Fruit fly (Drosophila melanogaster) whole organism, embryonic: Measurements from ENCODE around the gene Setx.

Experiments
- CG10565 ChIP-seq: fragments of 200-800 bp; sonication (Bioruptor generic); optimal IDR thresholded peaks from 3 replicates; lab custom pipeline; 2016; ENCODE audit warnings: missing biosample characterization, mild to moderate bottlenecking, missing genetic modification characterization
- CG11093 ChIP-seq: fragments of 200-800 bp; sonication (Bioruptor generic); IDR thresholded peaks from 3 replicates; pipeline ENCODE4 v1.3.6; 2022; ENCODE audit warnings: missing biosample characterization, missing genetic modification characterization
- CG11247 ChIP-seq: fragments of 200-800 bp; sonication (Bioruptor generic); IDR thresholded peaks from 2 replicates; pipeline ENCODE4 v1.3.6; 2022; ENCODE audit warnings: missing biosample characterization, missing genetic modification characterization
- CG11398 ChIP-seq: fragments of 200-800 bp; sonication (Bioruptor generic); optimal IDR thresholded peaks from 2 replicates; lab custom pipeline; 2016; ENCODE audit warnings: missing biosample characterization, missing genetic modification characterization
- CG11696 ChIP-seq: fragments of 200-800 bp; sonication (Bioruptor generic); IDR thresholded peaks from 2 replicates; pipeline ENCODE4 v1.3.6; 2022; ENCODE audit warnings: missing biosample characterization, missing genetic modification characterization
- CG12155 ChIP-seq: fragments of 200-800 bp; sonication (Bioruptor generic); optimal IDR thresholded peaks from 3 replicates; lab custom pipeline; 2016; ENCODE audit warnings: missing biosample characterization, missing genetic modification characterization
- CG12942 ChIP-seq: fragments of 200-800 bp; sonication (Bioruptor generic); optimal IDR thresholded peaks from 3 replicates; lab custom pipeline; 2016; ENCODE audit warnings: missing biosample characterization, missing genetic modification characterization
- CG14050 ChIP-seq: fragments of 200-800 bp; sonication (Bioruptor generic); IDR thresholded peaks from 3 replicates; pipeline ENCODE4 v1.3.6; 2022; ENCODE audit warnings: missing biosample characterization, missing genetic modification characterization
- CG17359 ChIP-seq: fragments of 200-800 bp; sonication (Bioruptor generic); optimal IDR thresholded peaks from 3 replicates; lab custom pipeline; 2018; ENCODE audit warnings: missing biosample characterization, mild to moderate bottlenecking, missing genetic modification characterization, moderate library complexity
- CG2120 ChIP-seq: fragments of 200-800 bp; sonication (Bioruptor generic); optimal IDR thresholded peaks from 3 replicates; lab custom pipeline; 2016; ENCODE audit warnings: missing biosample characterization, missing genetic modification characterization
- CG2875 ChIP-seq: fragments of 200-800 bp; sonication (Bioruptor generic); optimal IDR thresholded peaks from 2 replicates; lab custom pipeline; 2017; ENCODE audit warnings: missing biosample characterization, mild to moderate bottlenecking, missing genetic modification characterization, missing genetic modification reagents
- CG32532 ChIP-seq: fragments of 200-800 bp; sonication (Bioruptor generic); IDR thresholded peaks from 2 replicates; pipeline ENCODE4 v1.3.6; 2022; ENCODE audit warnings: missing biosample characterization, missing genetic modification characterization
- CG5245 ChIP-seq: fragments of 200-800 bp; sonication (Bioruptor generic); optimal IDR thresholded peaks from 3 replicates; lab custom pipeline; 2016; ENCODE audit warnings: missing biosample characterization, missing genetic modification characterization
- CG7963 ChIP-seq: fragments of 200-800 bp; sonication (Bioruptor generic); IDR thresholded peaks from 3 replicates; pipeline ENCODE4 v1.3.6; 2022; ENCODE audit warnings: missing biosample characterization, missing genetic modification characterization; ENCODE audit not compliant: partially characterized antibody
- CoRest ChIP-seq: fragments of 200-800 bp; sonication (Bioruptor generic); optimal IDR thresholded peaks from 3 replicates; lab custom pipeline; 2018; ENCODE audit warnings: missing biosample characterization, mild to moderate bottlenecking, missing genetic modification characterization, moderate library complexity
- D ChIP-seq, 2 experiments: fragments of 200-800 bp in 1 of 2; fragments of >200 bp in 1 of 2; sonication (Bioruptor generic) in 1 of 2; optimal IDR thresholded peaks; 2 replicates in 1 of 2; 3 replicates in 1 of 2; lab custom pipeline; 2017; ENCODE audit warnings: mild to moderate bottlenecking in 1 of 2, missing biosample characterization in 1 of 2, missing genetic modification characterization in 1 of 2, missing genetic modification reagents in 1 of 2
- Dad ChIP-seq: fragments of 200-800 bp; sonication (Bioruptor generic); optimal IDR thresholded peaks from 3 replicates; lab custom pipeline; 2016; ENCODE audit warnings: missing biosample characterization, missing genetic modification characterization
- Deaf1 ChIP-seq: fragments of 200-800 bp; optimal IDR thresholded peaks from 3 replicates; lab custom pipeline; 2019; ENCODE audit warnings: missing biosample characterization, mild to moderate bottlenecking, missing genetic modification characterization, moderate library complexity
- Dll ChIP-seq: fragments of 200-800 bp; sonication (Bioruptor generic); IDR thresholded peaks from 4 replicates; pipeline ENCODE4 v1.3.6; 2022; ENCODE audit warnings: missing biosample characterization, missing genetic modification characterization; ENCODE audit not compliant: partially characterized antibody
- E2f1 ChIP-seq: fragments of 200-800 bp; sonication (Bioruptor generic); IDR thresholded peaks from 2 replicates; pipeline ENCODE4 v1.3.6; 2022; ENCODE audit warnings: missing biosample characterization, missing genetic modification characterization
- HHEX ChIP-seq: fragments of 200-800 bp; sonication (Bioruptor generic); optimal IDR thresholded peaks from 3 replicates; lab custom pipeline; 2017; ENCODE audit warnings: missing biosample characterization, mild to moderate bottlenecking, missing genetic modification characterization, missing genetic modification reagents
- Hmr ChIP-seq: fragments of 200-800 bp; sonication (Bioruptor generic); optimal IDR thresholded peaks from 3 replicates; lab custom pipeline; 2017; ENCODE audit warnings: mild to moderate bottlenecking, missing biosample characterization, missing genetic modification reagents, missing genetic modification characterization
- Jarid2 ChIP-seq: fragments of 200-800 bp; sonication (Bioruptor generic); optimal IDR thresholded peaks from 3 replicates; lab custom pipeline; 2017; ENCODE audit warnings: mild to moderate bottlenecking, missing biosample characterization, missing genetic modification reagents, missing genetic modification characterization
- MBD-R2 ChIP-seq: fragments of 200-800 bp; sonication (Bioruptor generic); IDR thresholded peaks from 2 replicates; pipeline ENCODE4 v1.3.6; 2022; ENCODE audit warnings: missing biosample characterization, missing genetic modification characterization
- Med ChIP-seq: fragments of 200-800 bp; sonication (Bioruptor generic); peaks from one replicate; lab custom pipeline; 2016; ENCODE audit warnings: missing biosample characterization, missing genetic modification characterization, mild to moderate bottlenecking, inconsistent platforms, moderate library complexity
- NFAT ChIP-seq: fragments of 200-800 bp; sonication (Bioruptor generic); IDR thresholded peaks from 2 replicates; pipeline ENCODE4 v1.3.6; 2022; ENCODE audit warnings: missing biosample characterization, missing genetic modification characterization
- Oaz ChIP-seq: fragments of 200-800 bp; sonication (Bioruptor generic); IDR thresholded peaks from 2 replicates; pipeline ENCODE4 v1.3.6; 2022; ENCODE audit warnings: missing biosample characterization, missing genetic modification characterization
- TFAM ChIP-seq: fragments of 200-800 bp; sonication (Bioruptor generic); optimal IDR thresholded peaks from 2 replicates; lab custom pipeline; 2017; ENCODE audit warnings: missing biosample characterization, missing genetic modification characterization, inconsistent platforms
- bigmax ChIP-seq: fragments of 200-800 bp; sonication (Bioruptor generic); optimal IDR thresholded peaks from 2 replicates; lab custom pipeline; 2018; ENCODE audit warnings: missing biosample characterization, mild to moderate bottlenecking, missing genetic modification characterization
- caup ChIP-seq: fragments of 200-800 bp; sonication (Bioruptor generic); optimal IDR thresholded peaks from 3 replicates; lab custom pipeline; 2017; ENCODE audit warnings: missing biosample characterization, mild to moderate bottlenecking, missing genetic modification characterization, moderate library complexity; ENCODE audit not compliant: severe bottlenecking
- croc ChIP-seq: fragments of 200-800 bp; sonication (Bioruptor generic); conservative IDR thresholded peaks from 3 replicates; pipeline ENCODE4 v1.3.6; 2022; ENCODE audit warnings: missing biosample characterization, missing genetic modification characterization
- dimm ChIP-seq: fragments of 200-800 bp; sonication (Bioruptor generic); IDR thresholded peaks from 2 replicates; pipeline ENCODE4 v1.3.6; 2022; ENCODE audit warnings: missing biosample characterization, missing genetic modification characterization
- emc ChIP-seq: fragments of 200-800 bp; sonication (Bioruptor generic); optimal IDR thresholded peaks from 2 replicates; lab custom pipeline; 2016; ENCODE audit warnings: missing biosample characterization, missing genetic modification characterization
- fu2 ChIP-seq: fragments of 200-800 bp; sonication (Bioruptor generic); optimal IDR thresholded peaks from 2 replicates; lab custom pipeline; 2016; ENCODE audit warnings: missing biosample characterization, missing genetic modification characterization
- gem ChIP-seq: fragments of 200-800 bp; sonication (Bioruptor generic); optimal IDR thresholded peaks from 2 replicates; lab custom pipeline; 2019; ENCODE audit warnings: missing biosample characterization, mild to moderate bottlenecking, missing genetic modification characterization, moderate library complexity
- insv ChIP-seq, 2 experiments: fragments of 200-800 bp; sonication (Bioruptor generic); optimal IDR thresholded peaks; 3 replicates each; lab custom pipeline; 2016 to 2018; ENCODE audit warnings: missing biosample characterization in 2 of 2, missing genetic modification characterization in 2 of 2
- inv ChIP-seq: fragments of 200-800 bp; sonication (Bioruptor generic); IDR thresholded peaks from 2 replicates; pipeline ENCODE4 v1.3.6; 2022; ENCODE audit warnings: missing biosample characterization, missing genetic modification characterization; ENCODE audit not compliant: partially characterized antibody
- klu ChIP-seq: fragments of 200-800 bp; sonication (Bioruptor generic); IDR thresholded peaks from 2 replicates; pipeline ENCODE4 v1.3.6; 2022; ENCODE audit warnings: missing biosample characterization, missing genetic modification characterization
- lov ChIP-seq, 2 experiments: fragments of 200-800 bp in 1 of 2; fragments of >200 bp in 1 of 2; sonication (Bioruptor generic) in 1 of 2; IDR thresholded peaks in 1 of 2; optimal IDR thresholded peaks in 1 of 2; 2 replicates in 1 of 2; 3 replicates in 1 of 2; pipeline versions ENCODE4 v1.3.6 to Lab custom; 2017 to 2022; ENCODE audit warnings: missing biosample characterization in 1 of 2, missing genetic modification characterization in 1 of 2
- oc ChIP-seq: fragments of 200-800 bp; sonication (Bioruptor generic); optimal IDR thresholded peaks from 2 replicates; lab custom pipeline; 2018; ENCODE audit warnings: missing biosample characterization, mild to moderate bottlenecking, missing genetic modification characterization, moderate library complexity
- peb ChIP-seq: fragments of 200-800 bp; sonication (Bioruptor generic); IDR thresholded peaks from 2 replicates; pipeline ENCODE4 v1.3.6; 2022; ENCODE audit warnings: missing biosample characterization, missing genetic modification characterization
- ro ChIP-seq: fragments of 200-800 bp; sonication (Bioruptor generic); IDR thresholded peaks from 2 replicates; pipeline ENCODE4 v1.3.6; 2022; ENCODE audit warnings: missing biosample characterization, missing genetic modification characterization
- run ChIP-seq: fragments of 200-800 bp; sonication (Bioruptor generic); optimal IDR thresholded peaks from 3 replicates; lab custom pipeline; 2018; ENCODE audit warnings: missing biosample characterization, mild to moderate bottlenecking, missing genetic modification characterization
- sc ChIP-seq, 3 experiments: fragments of >200 bp in 2 of 3; fragments of 200-800 bp in 1 of 3; sonication (Bioruptor generic) in 1 of 3; optimal IDR thresholded peaks; 2 replicates in 2 of 3; 3 replicates in 1 of 3; lab custom pipeline; 2017; ENCODE audit warnings: mild to moderate bottlenecking in 1 of 3, missing biosample characterization in 1 of 3, missing genetic modification characterization in 1 of 3, missing genetic modification reagents in 1 of 3
- sisA ChIP-seq: fragments of 200-800 bp; sonication (Bioruptor generic); IDR thresholded peaks from 2 replicates; pipeline ENCODE4 v1.3.6; 2022; ENCODE audit warnings: missing biosample characterization, missing genetic modification characterization
- tgo ChIP-seq: fragments of 200-800 bp; sonication (Bioruptor generic); IDR thresholded peaks from 3 replicates; pipeline ENCODE4 v1.3.6; 2022; ENCODE audit warnings: missing biosample characterization, missing genetic modification characterization
- toy ChIP-seq: fragments of 200-800 bp; sonication (Bioruptor generic); IDR thresholded peaks from 2 replicates; pipeline ENCODE4 v1.3.6; 2022; ENCODE audit warnings: missing biosample characterization, missing genetic modification characterization
- usp ChIP-seq: fragments of >200 bp; optimal IDR thresholded peaks from 2 replicates; lab custom pipeline; 2017; ENCODE audit warnings: missing biosample characterization, missing genetic modification characterization
- zfh2 ChIP-seq: fragments of 200-800 bp; sonication (Bioruptor generic); optimal IDR thresholded peaks from 2 replicates; lab custom pipeline; 2016; ENCODE audit warnings: missing biosample characterization, missing genetic modification characterization

Setx gene

dm6 chr3L:8127712-8128210, 9.5 kb downstream of the Setx start, which contains the start of the genes Cds and Uba2 (continued):
- TF ChIP-seq TFAM (GFP tag; lab: Kevin White, UChicago): peak; percentile 40
- TF ChIP-seq CG2875: peak; percentile 80
- peak; percentile 94 for TF ChIP-seq CG12155 (GFP tag; lab: Kevin White, UChicago)
- TF ChIP-seq oc (tag; lab: Kevin White, UChicago): peak; percentile 85
- TF ChIP-seq CG12942 (GFP tag; lab: Kevin White, UChicago): peak; percentile 94
- TF ChIP-seq HHEX (GFP tag; lab: Kevin White, UChicago): peak; percentile 93
- TF ChIP-seq MBD-R2: peak; percentile 97
- TF ChIP-seq Med: peak; percentile 97
- peak; percentile 96 for TF ChIP-seq gem (tag; lab: Kevin White, UChicago)
- TF ChIP-seq usp (GFP tag; lab: Kevin White, UChicago): no peak
- TF ChIP-seq CG2120 (GFP tag; lab: Kevin White, UChicago): peak; percentile 95
- peak; percentile 19 for TF ChIP-seq CG10565
- TF ChIP-seq Dad (GFP tag; lab: Kevin White, UChicago): peak; percentile 57
- peak; percentile 74 for TF ChIP-seq CG5245 (GFP tag; lab: Kevin White, UChicago)
- TF ChIP-seq croc: peak; percentile 81
- peak; percentile 53 for TF ChIP-seq emc (GFP tag; lab: Kevin White, UChicago)
- peak; percentile 71 for TF ChIP-seq fu2 (GFP tag; lab: Kevin White, UChicago)
- no peak for TF ChIP-seq Dll (GFP tag; lab: Robert Waterston, UW)
- peak; percentile 67 for TF ChIP-seq CG11696
- no peak for TF ChIP-seq peb
- no peak for TF ChIP-seq sc (optimal IDR thresholded peaks at IDR 0.05; lab: Kevin White, UChicago)
- peak; percentile 85 for TF ChIP-seq sc (GFP tag; optimal IDR thresholded peaks at IDR 0.05; lab: Kevin White, UChicago)
- no peak for TF ChIP-seq Jarid2
- peak; percentile 77 for TF ChIP-seq CG11398 (GFP tag; lab: Kevin White, UChicago)
- no peak for TF ChIP-seq Deaf1
- peak; percentile 92 for TF ChIP-seq CG17359 (tag; lab: Kevin White, UChicago)
- TF ChIP-seq NFAT: peak; percentile 88
- peak; percentile 88 for TF ChIP-seq E2f1 (GFP tag; lab: Robert Waterston, UW)
- peak; percentile 90 for TF ChIP-seq sisA
- peak; percentile 95 for TF ChIP-seq caup (GFP tag; lab: Kevin White, UChicago)
- peak; percentile 65 for TF ChIP-seq ro (GFP tag; lab: Robert Waterston, UW)
- peak; percentile 86 for TF ChIP-seq CG14050 (GFP tag; lab: Robert Waterston, UW)
- TF ChIP-seq Hmr (GFP tag; lab: Kevin White, UChicago): no peak
- TF ChIP-seq D (optimal IDR thresholded peaks at IDR 0.05; lab: Kevin White, UChicago): no peak
- TF ChIP-seq D (GFP tag; optimal IDR thresholded peaks at IDR 0.05; lab: Kevin White, UChicago): peak; percentile 76
- no peak for TF ChIP-seq CG7963
- no peak; the same call in none of the 2 replicates for TF ChIP-seq toy (GFP tag; lab: Robert Waterston, UW)
- TF ChIP-seq klu (GFP tag; lab: Robert Waterston, UW): peak; percentile 88
- peak; percentile 95 for TF ChIP-seq CG32532 (GFP tag; lab: Robert Waterston, UW)
- peak; percentile 63 for TF ChIP-seq dimm
- no peak for TF ChIP-seq lov (optimal IDR thresholded peaks at IDR 0.05; lab: Kevin White, UChicago)
- peak; percentile 77 for TF ChIP-seq lov (GFP tag; IDR thresholded peaks at IDR 0.05; lab: Robert Waterston, UW)
- peak; percentile 84 for TF ChIP-seq CG11093 (GFP tag; lab: Robert Waterston, UW)
- peak; percentile 62 for TF ChIP-seq run (tag; lab: Kevin White, UChicago)
- TF ChIP-seq CoRest: peak; percentile 94
- TF ChIP-seq insv (GFP tag; optimal IDR thresholded peaks at IDR 0.05; lab: Kevin White, UChicago): peak in 1 of 2 experiments; percentile 93
- TF ChIP-seq Oaz (GFP tag; lab: Robert Waterston, UW): peak; percentile 83
- TF ChIP-seq zfh2 (GFP tag; lab: Kevin White, UChicago): peak; percentile 90
- peak; percentile 92 for TF ChIP-seq CG11247 (GFP tag; lab: Robert Waterston, UW)
- TF ChIP-seq bigmax: peak; percentile 32
- TF ChIP-seq tgo: peak; percentile 92
- no peak for TF ChIP-seq inv (GFP tag; lab: Robert Waterston, UW)
